Worm (Caenorhabditis elegans): ENCODE data around the gene nhr-135.

The nhr-135 gene

DNA sequence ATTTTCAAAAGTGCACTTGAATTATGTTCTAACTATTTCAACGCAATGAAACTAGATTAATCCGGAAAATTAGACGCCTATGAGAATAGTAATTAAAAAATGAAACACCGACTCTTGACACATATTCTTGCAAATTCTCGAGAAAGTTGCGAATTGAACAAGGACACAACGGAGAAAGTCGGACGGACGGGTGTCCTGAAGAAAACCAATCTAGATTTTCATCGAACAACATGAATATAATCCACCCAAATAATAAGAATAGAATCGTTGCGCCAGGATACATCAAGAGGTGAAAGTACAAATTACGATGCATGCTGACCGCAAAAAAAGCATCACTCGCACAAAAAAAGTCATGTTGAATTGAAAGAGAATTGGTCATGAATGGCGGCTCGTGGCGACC lies 24.7 kb downstream of the nhr-135 start:
- TF ChIP-seq hmg-11 (tag; optimal IDR thresholded peaks at IDR 0.05) (no peak), nhr-11 (tag; optimal IDR thresholded peaks at IDR 0.05) (no peak), elt-3 (tag; optimal IDR thresholded peaks at IDR 0.05) (no peak), skn-1 (tag; optimal IDR thresholded peaks at IDR 0.05) (no peak), mml-1 (tag; optimal IDR thresholded peaks at IDR 0.05) (no peak), ztf-11 (tag; optimal IDR thresholded peaks at IDR 0.05) (no peak), elt-1 (tag; optimal IDR thresholded peaks at IDR 0.05) (no peak), nhr-76 (tag; optimal IDR thresholded peaks at IDR 0.05) (no peak)

DNA sequence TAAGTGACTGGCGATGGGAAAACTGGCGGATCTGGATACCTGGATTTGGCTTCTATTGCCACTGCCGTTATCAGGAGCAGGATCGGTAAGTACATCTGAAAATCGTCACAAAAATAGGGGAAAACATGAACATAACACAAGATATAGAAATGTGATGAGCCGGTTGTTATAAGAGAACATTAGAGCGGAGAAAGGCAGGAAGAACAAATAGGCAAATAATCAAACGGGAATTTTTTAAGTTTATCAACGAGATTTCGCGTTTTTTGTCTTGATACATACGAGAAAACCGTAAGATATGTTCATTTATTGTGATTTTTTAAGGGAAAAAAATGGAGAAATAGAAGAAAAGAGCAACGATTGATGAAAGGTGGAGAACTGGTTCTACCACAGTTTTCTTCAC lies 28.3 kb downstream of the nhr-135 start, which contains the start of gene Y57E12AR.1:
Gene Y57E12AR.1 (minus strand): TSS at position 101 of the 400 bp plus-strand sequence.
- no peak for TF ChIP-seq hmg-11 (tag; optimal IDR thresholded peaks at IDR 0.05)
- no peak for TF ChIP-seq aly-2 (tag; optimal IDR thresholded peaks at IDR 0.05)
- no peak for TF ChIP-seq unc-39 (tag; optimal IDR thresholded peaks at IDR 0.05)
- no peak for TF ChIP-seq nfya-1 (tag; optimal IDR thresholded peaks at IDR 0.05; ENCODE audit: insufficient read depth)
- no peak for TF ChIP-seq nhr-12 (tag; optimal IDR thresholded peaks at IDR 0.05)
- TF ChIP-seq nhr-67 (tag; optimal IDR thresholded peaks at IDR 0.05), result no peak
- TF ChIP-seq nhr-77 (tag; optimal IDR thresholded peaks at IDR 0.05), result no peak
- no peak for TF ChIP-seq sea-2 (GFP tag; optimal IDR thresholded peaks at IDR 0.05)
- TF ChIP-seq ceh-9 (tag; optimal IDR thresholded peaks at IDR 0.05), result no peak
- TF ChIP-seq ceh-16 (tag; optimal IDR thresholded peaks at IDR 0.05), result no peak
- TF ChIP-seq pha-4 (tag; optimal IDR thresholded peaks at IDR 0.05), result no peak

DNA sequence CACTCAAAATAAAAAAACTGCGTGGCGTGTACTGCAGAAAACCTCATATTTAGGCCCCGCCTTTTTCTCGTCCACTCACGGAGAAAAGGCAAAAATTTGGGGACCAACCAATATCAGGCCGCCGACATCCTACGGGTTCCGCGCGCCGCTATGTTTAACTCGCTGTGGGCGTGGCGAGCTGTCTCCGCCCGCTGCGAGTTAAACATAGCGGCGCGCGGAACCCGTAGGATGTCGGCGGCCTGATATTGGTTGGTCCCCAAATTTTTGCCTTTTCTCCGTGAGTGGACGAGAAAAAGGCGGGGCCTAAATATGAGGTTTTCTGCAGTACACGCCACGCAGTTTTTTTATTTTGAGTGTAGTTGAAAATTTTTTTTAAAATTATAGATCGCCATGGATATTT lies 30.8 kb downstream of the nhr-135 start, which contains the start of gene tmem-258:
Gene tmem-258 (plus strand): TSS at position 385 of the 400 bp plus-strand sequence.
- TF ChIP-seq snpc-4 (tag; optimal IDR thresholded peaks at IDR 0.05), result peak; percentile 50

DNA sequence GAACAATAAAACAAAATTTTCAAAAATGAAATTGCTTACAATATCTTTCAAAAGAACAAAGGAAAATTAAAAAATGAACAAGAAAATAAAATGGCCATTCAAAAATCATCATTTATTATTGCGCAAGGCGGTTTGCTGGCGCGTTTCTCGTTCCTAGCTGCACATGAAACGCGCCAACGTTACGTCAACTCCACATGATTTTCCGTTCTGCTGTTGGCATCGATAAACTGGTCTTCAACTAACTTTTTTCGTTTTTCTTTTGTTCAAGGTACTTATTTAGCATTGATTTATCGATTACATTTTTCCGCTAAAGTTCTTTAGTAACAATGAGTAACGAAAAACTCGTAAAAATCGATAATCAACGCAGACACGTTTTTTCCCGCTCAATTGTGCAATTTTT lies 33.2 kb downstream of the nhr-135 start, which contains the start of the genes Y57E12AL.6 and Y57E12AL.1:
Gene Y57E12AL.6 (minus strand): TSS at position 75 of the 400 bp plus-strand sequence.
Gene Y57E12AL.1 (plus strand): TSS at position 135 of the 400 bp plus-strand sequence.
- TF ChIP-seq tbx-2 (tag; optimal IDR thresholded peaks at IDR 0.05) (peak; percentile 50), ztf-11 (tag; optimal IDR thresholded peaks at IDR 0.05) (no peak), ama-1 (optimal IDR thresholded peaks at IDR 0.05) (peak; percentile 31), lin-39 (tag; optimal IDR thresholded peaks at IDR 0.05) (peak; percentile 58), lin-15B (tag; optimal IDR thresholded peaks at IDR 0.05) (peak; percentile 70), hmg-11 (tag; optimal IDR thresholded peaks at IDR 0.05) (peak; percentile 57), lsy-12 (tag; optimal IDR thresholded peaks at IDR 0.05) (peak; percentile 52), fkh-2 (tag; optimal IDR thresholded peaks at IDR 0.05) (no peak), elt-2 (tag; optimal IDR thresholded peaks at IDR 0.05) (peak; percentile 48), egl-5 (tag; optimal IDR thresholded peaks at IDR 0.05) (peak; percentile 78), skn-1 (tag; optimal IDR thresholded peaks at IDR 0.05) (peak; percentile 95), pqm-1 (tag; optimal IDR thresholded peaks at IDR 0.05) (peak; percentile 33), ceh-28 (tag; optimal IDR thresholded peaks at IDR 0.05) (peak; percentile 86), pha-4 (tag; optimal IDR thresholded peaks at IDR 0.05) (peak; percentile 81), R02D3.7 (tag; optimal IDR thresholded peaks at IDR 0.05) (peak; percentile 35), nhr-25 (tag; optimal IDR thresholded peaks at IDR 0.05) (peak; percentile 90), snpc-4 (tag; optimal IDR thresholded peaks at IDR 0.05) (peak; percentile 93), ztf-4 (tag; optimal IDR thresholded peaks at IDR 0.05) (peak; percentile 26), nhr-43 (tag; optimal IDR thresholded peaks at IDR 0.05; ENCODE audit: poor library complexity, severe bottlenecking) (peak; percentile 88), nhr-77 (tag; optimal IDR thresholded peaks at IDR 0.05) (peak; percentile 11), jun-1 (tag; optimal IDR thresholded peaks at IDR 0.05) (peak; percentile 69), nfya-1 (tag; optimal IDR thresholded peaks at IDR 0.05; ENCODE audit: insufficient read depth) (peak; percentile 78), ZK546.5 (tag; optimal IDR thresholded peaks at IDR 0.05) (no peak), nhr-12 (tag; optimal IDR thresholded peaks at IDR 0.05) (no peak), zag-1 (tag; optimal IDR thresholded peaks at IDR 0.05) (no peak), nhr-23 (tag; optimal IDR thresholded peaks at IDR 0.05) (peak; percentile 92)
